Worm (Caenorhabditis elegans) whole organism, L4/young adult: ENCODE results near the gene C45B11.6.

Experiments used
- W03F9.2 ChIP-seq: fragments of 150-350 bp; optimal IDR thresholded peaks from 2 replicates; lab custom pipeline; 2014; ENCODE audit warnings: missing biosample characterization, missing genetic modification characterization
- dao-5 ChIP-seq: sonication (generic microtip); optimal IDR thresholded peaks from 2 replicates; lab custom pipeline; 2016; ENCODE audit warnings: missing genotype, missing genetic modification characterization, moderate library complexity, missing compliant biosample characterization
- him-1 ChIP-seq: sonication (generic microtip); optimal IDR thresholded peaks from 2 replicates; lab custom pipeline; 2016; ENCODE audit warnings: missing genotype, missing genetic modification reagents, missing genetic modification characterization, missing compliant biosample characterization

The C45B11.6 gene

DNA sequence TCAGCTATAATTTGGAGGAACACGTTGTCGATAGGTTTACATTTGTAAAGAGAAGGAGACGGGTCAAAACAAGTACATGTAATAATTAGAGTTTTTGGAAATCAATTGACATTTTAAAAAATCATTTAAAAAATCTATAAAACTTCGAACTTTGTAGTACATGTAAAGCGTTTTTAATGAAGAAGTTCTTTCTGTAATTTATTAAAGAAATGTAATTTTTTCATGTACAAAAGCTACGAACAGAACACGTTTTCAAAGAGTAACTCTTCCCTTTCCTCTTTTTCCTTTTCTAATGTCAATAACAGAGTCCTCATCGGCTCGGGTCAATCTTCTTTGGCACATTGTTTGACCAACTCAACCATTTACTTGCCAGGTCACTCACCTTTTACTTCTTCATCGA lies at the start of gene C45B11.6:
TSS of gene C45B11.6 (plus strand) at position 301 of the 400 bp plus-strand sequence.
- TF ChIP-seq W03F9.2 = no peak
- no peak for TF ChIP-seq dao-5 (tag; lab: Kevin White, UChicago)
- TF ChIP-seq him-1 = no peak

DNA sequence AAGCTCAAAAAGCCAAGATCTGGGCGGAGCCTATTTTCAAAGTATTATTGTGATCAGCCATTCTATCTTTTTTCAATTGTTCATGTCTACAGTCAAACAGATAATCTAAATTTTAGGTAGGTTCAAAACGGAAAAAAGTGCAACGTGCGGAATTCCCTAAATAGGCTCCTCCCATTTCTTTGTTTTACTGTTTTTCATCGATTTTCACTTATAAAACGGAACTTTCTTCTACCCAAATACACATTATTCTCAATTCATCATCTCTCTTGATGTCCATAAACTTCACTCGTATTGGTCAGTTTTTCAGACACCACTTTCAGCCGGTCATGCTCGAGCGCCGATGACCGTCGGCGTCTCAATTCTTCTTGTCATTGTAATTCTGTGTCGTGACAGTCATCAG lies 45.1 kb upstream of the C45B11.6 start, which contains the start of gene F53B7.7:
TSS of gene F53B7.7 (plus strand) at position 301 of the 400 bp plus-strand sequence.
- TF ChIP-seq him-1 (no peak), dao-5 (tag; lab: Kevin White, UChicago) (no peak), W03F9.2 (no peak)

DNA sequence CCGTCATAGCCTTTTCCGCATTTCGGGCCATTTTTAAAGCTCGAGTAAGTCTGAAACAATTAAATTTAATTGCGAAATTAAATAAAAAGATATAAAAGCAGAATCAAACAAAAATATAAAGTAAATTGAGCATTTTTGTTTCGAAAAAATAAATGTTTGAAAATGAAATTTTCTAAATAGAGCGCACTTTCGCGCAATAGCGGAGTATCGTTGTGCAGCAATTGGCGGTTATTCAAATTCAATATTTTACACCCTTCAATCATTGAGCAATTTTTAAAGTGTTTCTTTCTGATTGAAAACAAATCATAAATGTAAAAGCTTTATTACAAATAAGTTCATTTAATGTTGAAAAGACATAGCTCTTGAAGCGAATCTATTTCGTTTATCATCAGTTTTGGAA lies 43.2 kb upstream of the C45B11.6 start, which contains the start of gene isy-1:
TSS of gene isy-1 (minus strand) at position 50 of the 400 bp plus-strand sequence.
- TF ChIP-seq W03F9.2 (peak; percentile 59), him-1 (no peak), dao-5 (tag; lab: Kevin White, UChicago) (no peak)

DNA sequence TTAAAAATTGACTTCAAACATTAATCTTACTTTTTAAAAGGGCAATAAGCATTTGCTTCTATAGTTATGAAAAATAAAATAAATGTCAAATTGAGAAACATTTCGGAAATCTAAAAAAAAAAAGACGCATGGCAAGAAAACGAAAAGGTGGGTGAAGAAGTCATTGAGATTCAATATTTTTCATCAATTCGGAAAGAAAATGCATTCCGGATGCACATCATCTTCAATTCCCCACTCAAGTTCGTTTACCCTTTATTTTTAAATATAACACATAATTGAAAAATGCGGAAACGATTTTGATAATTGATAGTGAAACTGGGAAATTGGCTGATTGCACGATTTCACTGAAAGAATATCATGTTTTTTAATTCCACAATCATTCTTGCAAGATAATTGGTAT lies 41.4 kb upstream of the C45B11.6 start, which contains the start of gene F53B7.4:
TSS of gene F53B7.4 (minus strand) at position 101 of the 400 bp plus-strand sequence.
- TF ChIP-seq dao-5 (tag; lab: Kevin White, UChicago) = no peak
- TF ChIP-seq W03F9.2 = no peak

DNA sequence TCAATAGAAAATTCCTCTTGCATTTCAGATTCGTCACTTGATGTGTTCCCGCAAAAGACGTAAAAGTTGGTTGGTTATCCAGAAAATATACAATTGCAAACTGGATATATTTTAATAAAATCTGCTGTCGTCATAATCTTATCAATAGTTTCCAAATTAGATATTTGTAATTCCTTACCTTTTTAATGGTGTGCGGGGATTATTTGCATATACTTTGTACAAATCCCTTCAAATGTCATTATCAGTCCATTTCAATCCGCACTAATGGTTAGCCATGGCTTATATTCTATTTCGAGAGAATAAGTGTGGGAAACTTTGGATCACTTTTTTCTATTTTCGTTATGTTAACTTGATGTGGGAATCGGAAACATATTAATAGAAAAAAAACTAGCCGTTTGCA lies 39.8 kb upstream of the C45B11.6 start:
- TF ChIP-seq W03F9.2 (no peak), him-1 (no peak), dao-5 (tag; lab: Kevin White, UChicago) (no peak)

DNA sequence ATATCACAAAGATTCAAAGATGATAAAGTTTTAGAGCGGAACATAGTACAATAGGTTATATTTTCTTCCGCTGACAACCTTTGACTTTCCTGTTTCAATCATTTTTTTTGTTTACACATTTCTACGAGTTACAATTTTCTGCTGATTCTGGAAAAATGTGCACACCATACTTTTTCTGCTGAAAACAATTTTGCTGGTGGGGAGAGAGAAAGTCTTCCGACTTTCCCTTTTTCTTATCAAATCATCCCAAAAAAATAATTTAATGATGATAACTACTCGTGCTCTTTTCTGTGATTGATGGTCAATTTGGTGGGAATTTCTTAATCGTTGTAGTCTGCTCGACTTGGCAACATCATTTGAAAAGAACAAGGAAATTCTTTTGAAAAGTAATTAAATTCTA lies 36.2 kb upstream of the C45B11.6 start:
- TF ChIP-seq W03F9.2 (no peak), him-1 (no peak), dao-5 (tag; lab: Kevin White, UChicago) (no peak)

DNA sequence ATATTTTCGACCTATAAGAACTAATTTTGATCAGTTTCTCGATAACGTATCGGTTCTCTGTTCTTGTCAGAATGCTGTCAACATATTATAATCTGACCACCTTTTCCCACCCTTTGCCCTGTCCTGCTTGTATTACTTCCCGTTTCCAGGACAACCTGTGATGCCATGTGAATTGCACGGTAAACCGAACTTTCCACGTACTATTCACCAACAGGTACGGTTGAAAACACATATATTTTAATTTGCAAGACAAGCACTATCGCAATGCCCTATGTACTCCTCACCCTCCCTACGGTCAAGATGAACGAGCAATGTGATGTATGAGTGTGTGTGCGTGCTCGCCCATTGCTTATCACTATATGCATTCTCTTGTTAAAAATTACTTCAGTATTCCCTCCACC lies 34.7 kb upstream of the C45B11.6 start:
- TF ChIP-seq W03F9.2 = no peak
- no peak for TF ChIP-seq him-1
- TF ChIP-seq dao-5 (tag; lab: Kevin White, UChicago) = no peak

DNA sequence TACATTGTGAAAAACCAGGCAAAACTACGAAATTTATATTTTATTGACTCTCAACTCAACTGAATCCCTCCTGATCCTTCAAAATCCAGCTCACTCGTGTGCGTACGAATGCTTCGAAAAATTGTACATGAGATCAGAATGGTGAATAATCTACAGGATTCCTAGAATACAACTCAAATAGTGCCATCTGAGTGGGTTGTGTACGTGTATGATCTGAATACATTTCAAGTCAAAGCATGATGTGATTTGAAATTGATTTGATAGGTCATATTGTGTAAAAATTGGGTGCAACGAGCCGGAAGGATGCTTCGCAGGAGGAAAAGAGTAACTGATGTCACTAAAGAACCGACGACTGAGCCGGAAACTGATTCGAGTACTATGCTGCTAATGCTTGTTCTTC lies 33.1 kb upstream of the C45B11.6 start:
- TF ChIP-seq him-1 (no peak), dao-5 (tag; lab: Kevin White, UChicago) (no peak), W03F9.2 (no peak)

DNA sequence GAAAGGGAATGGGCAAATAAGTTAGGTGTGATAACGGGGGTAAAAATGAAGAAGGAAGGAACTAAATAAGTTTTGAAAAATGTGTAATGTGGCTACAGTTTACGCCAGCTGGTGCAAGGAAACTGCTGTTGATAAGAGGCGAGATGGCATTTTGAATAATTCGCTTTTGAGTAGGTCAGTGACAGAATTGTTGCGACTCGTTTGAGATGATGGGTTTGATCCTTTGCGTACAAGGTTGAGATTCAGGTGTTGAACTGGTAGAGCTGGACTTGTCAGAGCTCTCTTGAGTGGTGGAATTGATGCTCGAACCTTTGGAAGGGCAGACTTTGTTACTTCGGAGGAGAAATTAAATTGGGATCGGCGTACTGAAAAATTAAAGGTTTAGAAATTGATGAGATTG lies 32.1 kb upstream of the C45B11.6 start:
- TF ChIP-seq him-1 = no peak

DNA sequence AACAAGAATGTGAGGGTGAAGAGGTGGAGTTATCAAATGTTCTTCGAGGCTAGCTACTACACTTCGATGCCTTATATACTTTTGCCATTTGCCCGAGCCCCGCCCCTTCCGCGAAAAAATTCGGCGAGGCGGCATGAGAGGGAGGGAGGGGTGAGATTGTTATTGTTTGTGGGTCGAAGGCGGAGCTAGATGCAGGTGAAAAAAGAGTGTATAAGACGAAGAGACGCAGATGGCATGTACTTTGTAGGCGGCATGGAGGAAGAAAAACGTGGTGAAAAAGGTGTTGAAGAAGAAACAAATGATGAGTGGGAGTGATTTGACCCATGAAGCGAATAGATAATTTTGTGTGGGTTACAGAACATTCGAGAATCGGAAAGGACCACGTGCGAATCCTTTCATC lies 31.4 kb upstream of the C45B11.6 start, which contains the start of gene C13G3.1:
TSS of gene C13G3.1 (minus strand) at position 47 of the 400 bp plus-strand sequence.
- TF ChIP-seq W03F9.2 (no peak), dao-5 (tag; lab: Kevin White, UChicago) (no peak), him-1 (no peak)

DNA sequence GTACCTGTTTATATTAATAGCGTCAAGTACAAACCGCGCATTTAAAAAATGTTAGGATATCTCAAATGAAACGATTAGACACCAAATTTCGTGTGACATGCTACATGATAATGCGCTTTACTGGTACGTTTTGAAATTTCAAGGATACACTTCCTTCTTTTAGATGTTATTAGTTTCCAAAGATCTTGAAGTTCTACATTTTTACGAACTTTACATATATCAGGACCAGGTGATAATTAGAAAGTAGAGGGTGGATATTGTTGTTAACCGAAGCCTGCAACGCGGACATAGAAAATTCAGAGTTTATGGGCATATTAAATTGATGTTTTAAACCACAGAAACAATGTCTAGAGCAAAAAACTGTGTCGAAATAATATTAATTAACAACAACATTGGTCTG lies 30.7 kb upstream of the C45B11.6 start:
- TF ChIP-seq dao-5 (tag; lab: Kevin White, UChicago) (no peak), him-1 (no peak), W03F9.2 (no peak)

DNA sequence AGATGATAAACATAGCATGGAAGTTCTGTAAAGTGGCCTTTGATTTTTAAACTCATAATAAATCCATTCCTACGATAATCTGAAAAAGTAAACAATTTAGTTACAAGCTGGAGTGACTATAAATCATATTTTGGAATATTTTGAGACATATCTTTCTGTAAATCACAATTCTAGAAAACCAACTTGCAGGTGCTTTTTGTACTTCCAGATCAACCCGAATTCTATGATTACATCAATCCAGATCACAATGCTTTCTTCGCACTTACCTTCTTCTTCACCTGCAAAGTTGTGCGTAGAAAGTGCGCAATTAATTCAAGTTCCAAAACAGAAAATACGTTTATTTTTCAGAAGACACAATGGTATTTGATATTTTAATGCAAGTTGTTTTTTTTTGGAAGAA lies 29.1 kb upstream of the C45B11.6 start:
- TF ChIP-seq W03F9.2 (no peak), dao-5 (tag; lab: Kevin White, UChicago) (no peak), him-1 (no peak)

DNA sequence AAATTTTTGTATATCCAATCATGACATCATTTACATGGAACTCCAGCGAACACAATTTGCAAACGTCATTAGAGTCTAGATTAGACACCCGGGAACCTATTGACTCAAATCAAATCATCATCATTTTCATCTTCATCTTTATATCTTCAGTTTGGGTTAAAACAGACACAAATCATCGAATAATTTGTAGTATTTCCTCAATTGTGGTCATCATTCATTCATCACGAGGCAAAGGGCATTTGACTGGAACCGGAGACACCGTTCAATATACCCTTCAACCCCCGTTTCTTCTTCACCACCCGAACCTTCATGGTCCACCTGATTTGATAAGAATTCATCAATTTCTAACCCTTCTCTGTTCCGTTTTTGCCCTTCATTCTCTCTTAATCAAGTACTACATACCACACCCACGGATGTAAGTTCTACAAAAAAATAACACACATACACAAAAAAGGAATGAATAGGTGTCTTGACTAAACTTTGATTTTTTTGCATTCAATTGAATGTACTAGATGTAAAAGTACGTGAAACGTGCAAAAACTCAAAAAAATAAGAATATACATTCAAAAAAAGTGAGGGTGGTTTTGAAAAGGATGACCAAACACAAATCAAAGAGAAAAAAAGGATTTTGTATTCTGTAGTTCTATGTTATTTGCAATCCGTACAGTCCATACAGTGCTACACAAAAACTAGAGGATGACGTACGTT lies 26.9 kb upstream of the C45B11.6 start:
- TF ChIP-seq W03F9.2 = no peak
- no peak for TF ChIP-seq him-1
- TF ChIP-seq dao-5 (tag; lab: Kevin White, UChicago) = no peak

DNA sequence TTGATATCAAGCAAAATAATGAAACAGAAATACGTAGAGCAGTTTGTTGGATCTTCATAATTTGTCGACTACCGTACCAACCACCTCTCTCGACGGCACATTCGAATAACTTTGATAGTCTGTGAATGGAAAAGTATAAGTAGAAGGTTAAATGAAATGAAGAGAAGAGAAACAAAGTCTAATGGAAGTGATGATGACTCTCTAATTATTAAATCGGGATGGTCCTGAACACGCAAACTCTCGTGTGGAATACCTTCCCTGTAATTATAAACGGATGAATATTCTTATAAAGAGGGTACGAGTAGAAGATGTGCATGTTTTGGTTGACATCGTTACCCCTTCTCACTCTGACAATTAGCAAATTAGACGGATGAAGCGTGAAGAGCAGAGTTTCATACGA lies 21.1 kb upstream of the C45B11.6 start, which contains the start of the genes C13G3.12 and hot-6:
TSS of gene C13G3.12 (minus strand) at position 101 of the 400 bp plus-strand sequence.
TSS of gene hot-6 (minus strand) at position 121 of the 400 bp plus-strand sequence.
- TF ChIP-seq him-1 (no peak), W03F9.2 (no peak), dao-5 (tag; lab: Kevin White, UChicago) (no peak)

DNA sequence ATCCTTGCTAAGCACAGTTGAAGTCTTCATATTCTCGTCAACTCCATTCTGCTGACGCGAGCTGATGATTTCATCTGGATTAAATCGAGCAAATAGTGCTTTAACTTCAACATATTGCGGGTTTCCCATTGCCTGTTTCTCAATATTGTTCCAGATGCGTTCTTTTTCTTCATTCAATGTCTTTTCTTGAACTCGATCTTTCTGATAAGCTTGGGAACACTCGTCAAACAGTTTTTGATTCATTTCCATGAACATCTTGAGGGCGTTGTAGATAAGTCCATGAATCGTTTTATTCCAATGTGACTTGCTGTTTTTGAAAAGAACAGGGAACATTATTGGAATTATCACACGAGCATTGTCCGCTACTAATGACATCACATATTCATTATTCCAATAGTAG lies 16.1 kb upstream of the C45B11.6 start:
- TF ChIP-seq dao-5 (tag; lab: Kevin White, UChicago) (no peak), W03F9.2 (no peak)

DNA sequence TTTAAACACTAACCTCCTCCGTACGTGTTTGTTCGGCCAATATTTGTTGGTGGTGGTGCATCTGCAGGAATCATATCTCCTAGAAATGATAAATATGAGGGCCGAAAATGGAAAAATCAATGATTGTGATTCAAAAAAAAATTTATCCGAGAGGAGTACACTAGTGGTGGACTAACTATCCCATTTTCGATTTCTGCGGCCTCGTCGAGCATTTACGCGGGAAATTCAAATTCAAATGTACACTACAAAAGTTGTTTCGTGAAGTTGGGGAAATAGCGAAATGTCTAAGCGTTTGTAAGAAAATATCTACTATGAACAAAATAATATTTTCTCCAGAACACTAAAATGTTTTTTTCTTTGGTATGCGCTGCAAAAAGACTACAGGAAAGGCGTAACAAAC lies 14.6 kb upstream of the C45B11.6 start:
- TF ChIP-seq W03F9.2 = peak; percentile 22
- no peak for TF ChIP-seq him-1
